Worm (Caenorhabditis elegans): ENCODE measurements around the gene Y39C12A.9.
A peak's percentile ranks its signal among the peaks of the same experiment; 100 is the strongest.

Gene Y39C12A.9

ce11 chrIV:12274365-12274764, 15.4 kb upstream of the Y39C12A.9 start:
- TF ChIP-seq ZK546.5 (tag; optimal IDR thresholded peaks at IDR 0.05) = no peak
- no peak for TF ChIP-seq fos-1 (tag; optimal IDR thresholded peaks at IDR 0.05)
- TF ChIP-seq mbf-1 (tag; optimal IDR thresholded peaks at IDR 0.05) = no peak
- no peak for TF ChIP-seq lin-13 (GFP tag; optimal IDR thresholded peaks at IDR 0.05)
- peak; percentile 5 for TF ChIP-seq gmeb-1 (tag; optimal IDR thresholded peaks at IDR 0.05)
- peak; percentile 22 for TF ChIP-seq nhr-129 (tag; optimal IDR thresholded peaks at IDR 0.05)
- no peak for TF ChIP-seq ztf-4 (tag; optimal IDR thresholded peaks at IDR 0.05)
- TF ChIP-seq dmd-4 (tag; optimal IDR thresholded peaks at IDR 0.05) = no peak
- TF ChIP-seq lin-11 (tag; optimal IDR thresholded peaks at IDR 0.05) = no peak
- TF ChIP-seq ceh-82 (tag; optimal IDR thresholded peaks at IDR 0.05) = no peak
- no peak for TF ChIP-seq sem-4 (tag; optimal IDR thresholded peaks at IDR 0.05)
- TF ChIP-seq F13H6.1 (tag; optimal IDR thresholded peaks at IDR 0.05) = no peak

- TF ChIP-seq ztf-4 (tag; optimal IDR thresholded peaks at IDR 0.05) = no peak
- TF ChIP-seq alr-1 (tag; optimal IDR thresholded peaks at IDR 0.05) = no peak
- TF ChIP-seq lin-39 (tag; optimal IDR thresholded peaks at IDR 0.05) = no peak
- TF ChIP-seq egl-27 (tag; optimal IDR thresholded peaks at IDR 0.05) = no peak
- no peak for TF ChIP-seq ZK546.5 (tag; optimal IDR thresholded peaks at IDR 0.05)
- TF ChIP-seq nhr-11 (tag; optimal IDR thresholded peaks at IDR 0.05) = no peak
- no peak for TF ChIP-seq Y55F3AM.14 (GFP tag; optimal IDR thresholded peaks at IDR 0.05)
- no peak for TF ChIP-seq lin-13 (GFP tag; optimal IDR thresholded peaks at IDR 0.05)
- TF ChIP-seq blmp-1 (tag; optimal IDR thresholded peaks at IDR 0.05; ENCODE audit: insufficient read depth) = no peak
- TF ChIP-seq mdl-1 (tag; optimal IDR thresholded peaks at IDR 0.05) = no peak
- no peak for TF ChIP-seq ztf-1 (GFP tag; conservative IDR thresholded peaks at IDR 0.05)
- TF ChIP-seq elt-1 (tag; optimal IDR thresholded peaks at IDR 0.05) = no peak
- no peak for TF ChIP-seq unc-55 (GFP tag; optimal IDR thresholded peaks at IDR 0.05)
- no peak for TF ChIP-seq elt-3 (tag; optimal IDR thresholded peaks at IDR 0.05)
- TF ChIP-seq peb-1 (tag; optimal IDR thresholded peaks at IDR 0.05) = no peak
- TF ChIP-seq C34F6.9 (tag; optimal IDR thresholded peaks at IDR 0.05) = no peak
- TF ChIP-seq F13H6.1 (tag; optimal IDR thresholded peaks at IDR 0.05) = no peak
- no peak for TF ChIP-seq lin-11 (tag; optimal IDR thresholded peaks at IDR 0.05)
- TF ChIP-seq nhr-129 (tag; optimal IDR thresholded peaks at IDR 0.05) = no peak
These were observed 11.4 kb upstream of the Y39C12A.9 start, which contains the start of gene C42C1.3 for ce11 chrIV:12270392-12270791. TSS of gene C42C1.3 (minus strand) at chrIV:12270492.

- TF ChIP-seq unc-39 (tag; optimal IDR thresholded peaks at IDR 0.05) (no peak), zag-1 (tag; optimal IDR thresholded peaks at IDR 0.05) (peak; percentile 4), snpc-4 (tag; optimal IDR thresholded peaks at IDR 0.05) (peak; percentile 40), lin-11 (tag; optimal IDR thresholded peaks at IDR 0.05) (peak; percentile 59), lin-39 (tag; optimal IDR thresholded peaks at IDR 0.05) (no peak), sma-9 (GFP tag; optimal IDR thresholded peaks at IDR 0.05) (peak; percentile 51), sma-9 (tag; optimal IDR thresholded peaks at IDR 0.05) (no peak), sma-3 (GFP tag; optimal IDR thresholded peaks at IDR 0.05) (no peak), Y55F3AM.14 (GFP tag; optimal IDR thresholded peaks at IDR 0.05) (no peak), ztf-4 (tag; optimal IDR thresholded peaks at IDR 0.05) (peak; percentile 17), alr-1 (tag; optimal IDR thresholded peaks at IDR 0.05) (no peak), elt-1 (tag; optimal IDR thresholded peaks at IDR 0.05) (no peak), nhr-237 (tag; optimal IDR thresholded peaks at IDR 0.05) (no peak), sem-4 (tag; optimal IDR thresholded peaks at IDR 0.05) (peak; percentile 18), nhr-25 (tag; optimal IDR thresholded peaks at IDR 0.05) (no peak), nhr-10 (tag; optimal IDR thresholded peaks at IDR 0.05) (no peak), nhr-6 (tag; optimal IDR thresholded peaks at IDR 0.05) (no peak), ceh-16 (tag; optimal IDR thresholded peaks at IDR 0.05) (no peak), unc-55 (GFP tag; optimal IDR thresholded peaks at IDR 0.05) (peak; percentile 95), mdl-1 (tag; optimal IDR thresholded peaks at IDR 0.05) (no peak), dmd-4 (tag; optimal IDR thresholded peaks at IDR 0.05) (no peak), lin-13 (GFP tag; optimal IDR thresholded peaks at IDR 0.05) (peak; percentile 71), crh-2 (tag; optimal IDR thresholded peaks at IDR 0.05) (peak; percentile 74), nhr-11 (tag; optimal IDR thresholded peaks at IDR 0.05) (no peak), egl-27 (tag; optimal IDR thresholded peaks at IDR 0.05) (peak; percentile 10), nhr-23 (tag; optimal IDR thresholded peaks at IDR 0.05) (no peak), F13H6.1 (tag; optimal IDR thresholded peaks at IDR 0.05) (peak; percentile 23), nhr-12 (tag; optimal IDR thresholded peaks at IDR 0.05) (no peak), peb-1 (tag; optimal IDR thresholded peaks at IDR 0.05) (no peak), C34F6.9 (tag; optimal IDR thresholded peaks at IDR 0.05) (peak; percentile 74), unc-62 (GFP tag; optimal IDR thresholded peaks at IDR 0.05) (no peak), nhr-129 (tag; optimal IDR thresholded peaks at IDR 0.05) (peak; percentile 98), R02D3.7 (tag; optimal IDR thresholded peaks at IDR 0.05) (peak; percentile 45), nhr-77 (tag; optimal IDR thresholded peaks at IDR 0.05) (no peak), gmeb-1 (tag; optimal IDR thresholded peaks at IDR 0.05) (peak; percentile 42), ama-1 (optimal IDR thresholded peaks at IDR 0.05) (no peak), lsy-2 (tag; optimal IDR thresholded peaks at IDR 0.05) (peak; percentile 89 to 98), aly-2 (tag; optimal IDR thresholded peaks at IDR 0.05) (no peak), skn-1 (tag; optimal IDR thresholded peaks at IDR 0.05) (no peak), blmp-1 (tag; optimal IDR thresholded peaks at IDR 0.05; ENCODE audit: insufficient read depth) (no peak), mbf-1 (tag; optimal IDR thresholded peaks at IDR 0.05) (no peak)
These were observed 9.4 kb upstream of the Y39C12A.9 start, which contains the start of the genes ppm-1.H and rpl-34 for ce11 chrIV:12268272-12269045. TSS of gene ppm-1.H (minus strand) at chrIV:12268322. TSS of gene rpl-34 (plus strand) at chrIV:12268995.

Measured in whole organism, L2 larva.